Worm (Caenorhabditis elegans) whole organism, young adult: ENCODE measurements around the gene Y50D7A.1.

Experiments
- F23B12.7 ChIP-seq: sonication (generic microtip); optimal IDR thresholded peaks from 2 replicates; lab custom pipeline; 2017; ENCODE audit warnings: missing genetic modification characterization, mild to moderate bottlenecking, missing compliant biosample characterization, antibody characterized with exemption, moderate library complexity; ENCODE audit not compliant: insufficient read depth
- nfyb-1 ChIP-seq: fragments of 200-800 bp; sonication (Bioruptor generic); IDR thresholded peaks from 2 replicates; pipeline ENCODE4 v1.3.6; 2022; ENCODE audit warnings: missing genetic modification reagents, missing genetic modification characterization, missing compliant biosample characterization
- ztf-18 ChIP-seq: sonication (generic microtip); optimal IDR thresholded peaks from 2 replicates; lab custom pipeline; 2016; ENCODE audit warnings: missing genotype, mild to moderate bottlenecking, missing genetic modification characterization, missing compliant biosample characterization

DNA sequence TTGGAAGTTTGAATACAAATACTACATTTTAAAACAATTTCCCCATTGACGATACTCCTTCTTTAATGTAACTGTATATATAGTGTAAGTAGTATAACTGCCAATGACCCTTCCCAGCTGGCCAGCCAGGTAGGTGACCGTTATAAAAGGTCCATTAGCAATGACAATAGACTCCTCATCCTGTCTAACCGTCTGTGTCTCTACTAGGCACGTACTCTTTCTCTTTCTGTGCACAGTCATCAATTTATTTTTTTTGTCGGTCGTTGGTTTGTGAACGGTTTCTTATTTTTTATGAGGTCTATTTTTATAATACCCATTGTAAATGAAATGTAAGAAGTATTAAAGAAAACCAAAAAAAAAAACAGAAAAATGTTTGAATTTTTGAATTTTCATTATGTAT is 12.1 kb downstream of the Y50D7A.1 start:
- TF ChIP-seq nfyb-1 (GFP tag; lab: Robert Waterston, UW) (no peak), F23B12.7 (tag; lab: Kevin White, UChicago) (no peak), ztf-18 (tag; lab: Kevin White, UChicago) (no peak)
